Worm (Caenorhabditis elegans) whole organism, late embryonic: ENCODE data around the gene F28H7.8.
A peak's percentile ranks its signal among the peaks of the same experiment; 100 is the strongest.

Source experiments
- C08G9.2 ChIP-seq: sonication (generic microtip); optimal IDR thresholded peaks from 2 replicates; lab custom pipeline; 2016; ENCODE audit warnings: mild to moderate bottlenecking, missing genetic modification characterization, moderate library complexity, missing compliant biosample characterization
- F13H6.1 ChIP-seq: sonication (generic microtip); optimal IDR thresholded peaks from 2 replicates; lab custom pipeline; 2016; ENCODE audit warnings: missing genetic modification characterization, missing compliant biosample characterization
- K02D7.2 ChIP-seq: sonication (generic microtip); optimal IDR thresholded peaks from 2 replicates; lab custom pipeline; 2017; ENCODE audit warnings: mild to moderate bottlenecking, missing genetic modification characterization, missing compliant biosample characterization
- K09A11.1 ChIP-seq: sonication (generic microtip); optimal IDR thresholded peaks from 2 replicates; lab custom pipeline; 2017; ENCODE audit warnings: antibody characterized with exemption, mild to moderate bottlenecking, missing genetic modification characterization, missing compliant biosample characterization; ENCODE audit not compliant: insufficient read depth
- Y22D7AL.16 ChIP-seq: sonication (generic microtip); optimal IDR thresholded peaks from 2 replicates; lab custom pipeline; 2016; ENCODE audit warnings: missing genetic modification characterization, missing compliant biosample characterization
- ceh-18 ChIP-seq: sonication (generic microtip); optimal IDR thresholded peaks from 2 replicates; lab custom pipeline; 2016; ENCODE audit warnings: missing genetic modification characterization, missing compliant biosample characterization
- ceh-48 ChIP-seq: sonication (generic microtip); optimal IDR thresholded peaks from 2 replicates; lab custom pipeline; 2016; ENCODE audit warnings: missing genetic modification characterization, inconsistent platforms, missing compliant biosample characterization
- ceh-9 ChIP-seq: sonication (generic microtip); optimal IDR thresholded peaks from 2 replicates; lab custom pipeline; 2016; ENCODE audit warnings: mild to moderate bottlenecking, missing genetic modification characterization, inconsistent platforms, missing compliant biosample characterization
- che-1 ChIP-seq: sonication (generic microtip); optimal IDR thresholded peaks from 2 replicates; lab custom pipeline; 2016; ENCODE audit warnings: mild to moderate bottlenecking, missing genetic modification characterization, missing compliant biosample characterization
- dve-1 ChIP-seq: sonication (generic microtip); optimal IDR thresholded peaks from 2 replicates; lab custom pipeline; 2017; ENCODE audit warnings: antibody characterized with exemption, mild to moderate bottlenecking, missing genetic modification characterization, missing compliant biosample characterization
- elt-2 ChIP-seq: sonication (generic microtip); optimal IDR thresholded peaks from 2 replicates; lab custom pipeline; 2016; ENCODE audit warnings: missing genetic modification reagents, missing genetic modification characterization, missing compliant biosample characterization
- ets-4 ChIP-seq: sonication (generic microtip); optimal IDR thresholded peaks from 2 replicates; lab custom pipeline; 2016; ENCODE audit warnings: missing genetic modification characterization, missing compliant biosample characterization
- eyg-1 ChIP-seq: sonication (generic microtip); optimal IDR thresholded peaks from 2 replicates; lab custom pipeline; 2016; ENCODE audit warnings: missing genotype, missing genetic modification characterization, missing compliant biosample characterization
- hlh-30 ChIP-seq: sonication (generic microtip); optimal IDR thresholded peaks from 2 replicates; lab custom pipeline; 2017; ENCODE audit warnings: antibody characterized with exemption, missing genetic modification characterization, missing compliant biosample characterization; ENCODE audit not compliant: insufficient read depth
- hlh-8 ChIP-seq: sonication (generic microtip); optimal IDR thresholded peaks from 2 replicates; lab custom pipeline; 2016; ENCODE audit warnings: missing genotype, missing genetic modification characterization, missing compliant biosample characterization
- lim-6 ChIP-seq: sonication (generic microtip); optimal IDR thresholded peaks from 2 replicates; lab custom pipeline; 2016; ENCODE audit warnings: missing genetic modification characterization, missing compliant biosample characterization
- lin-11 ChIP-seq: fragments of 200-800 bp; sonication (Bioruptor generic); optimal IDR thresholded peaks from 2 replicates; lab custom pipeline; 2018; ENCODE audit warnings: mild to moderate bottlenecking, missing genetic modification characterization, missing compliant biosample characterization
- madf-2 ChIP-seq: sonication (generic microtip); optimal IDR thresholded peaks from 2 replicates; lab custom pipeline; 2017; ENCODE audit warnings: missing genetic modification characterization, missing compliant biosample characterization
- mec-3 ChIP-seq: sonication (generic microtip); optimal IDR thresholded peaks from 2 replicates; lab custom pipeline; 2016; ENCODE audit warnings: borderline replicate concordance, missing genetic modification characterization, missing compliant biosample characterization
- nhr-11 ChIP-seq: fragments of 150-350 bp; optimal IDR thresholded peaks from 2 replicates; lab custom pipeline; 2014; ENCODE audit warnings: missing biosample characterization, missing genetic modification characterization
- odd-2 ChIP-seq: sonication (generic microtip); optimal IDR thresholded peaks from 2 replicates; lab custom pipeline; 2017; ENCODE audit warnings: antibody characterized with exemption, mild to moderate bottlenecking, missing genetic modification characterization, missing compliant biosample characterization
- pat-9 ChIP-seq: fragments of 200-800 bp; sonication (Bioruptor generic); optimal IDR thresholded peaks from 2 replicates; lab custom pipeline; 2018; ENCODE audit warnings: mild to moderate bottlenecking, missing genetic modification characterization, moderate library complexity, missing compliant biosample characterization
- ref-2 ChIP-seq: sonication (generic microtip); optimal IDR thresholded peaks from 2 replicates; lab custom pipeline; 2016; ENCODE audit warnings: missing genetic modification characterization, missing compliant biosample characterization
- rnt-1 ChIP-seq: sonication (generic microtip); optimal IDR thresholded peaks from 2 replicates; lab custom pipeline; 2016; ENCODE audit warnings: missing genetic modification characterization, missing compliant biosample characterization
- sdc-2 ChIP-seq: sonication (generic microtip); optimal IDR thresholded peaks from 2 replicates; lab custom pipeline; 2016; ENCODE audit warnings: missing genotype, missing genetic modification characterization, missing compliant biosample characterization
- sox-4 ChIP-seq: sonication (generic microtip); optimal IDR thresholded peaks from 2 replicates; lab custom pipeline; 2017; ENCODE audit warnings: mild to moderate bottlenecking, missing genetic modification characterization, inconsistent platforms, missing compliant biosample characterization
- syd-9 ChIP-seq: sonication (generic microtip); optimal IDR thresholded peaks from 2 replicates; lab custom pipeline; 2016; ENCODE audit warnings: mild to moderate bottlenecking, missing genetic modification characterization, moderate library complexity, missing compliant biosample characterization
- tbx-7 ChIP-seq: sonication (generic microtip); optimal IDR thresholded peaks from 2 replicates; lab custom pipeline; 2016; ENCODE audit warnings: missing genotype, missing genetic modification characterization, missing compliant biosample characterization
- unc-42 ChIP-seq: sonication (generic microtip); optimal IDR thresholded peaks from 2 replicates; lab custom pipeline; 2016; ENCODE audit warnings: missing genotype, missing genetic modification characterization, missing compliant biosample characterization
- zip-5 ChIP-seq: sonication (generic microtip); optimal IDR thresholded peaks from 2 replicates; lab custom pipeline; 2016; ENCODE audit warnings: missing genetic modification characterization, missing compliant biosample characterization

F28H7.8 gene

ce11 chrV:10747263-10747951 lies 11.4 kb upstream of the F28H7.8 start, which contains the start of the genes selt-1.2 and F28H7.2:
Gene selt-1.2 (minus strand): TSS chrV:10747363.
Gene F28H7.2 (plus strand): TSS chrV:10747901.
- no peak for TF ChIP-seq tbx-7 (tag; lab: Kevin White, UChicago)
- no peak for TF ChIP-seq nhr-11
- TF ChIP-seq ref-2 (tag; lab: Kevin White, UChicago), result no peak

- TF ChIP-seq K09A11.1 (no peak), elt-2 (tag; lab: Kevin White, UChicago) (peak; percentile 78)
Measured at ce11 chrV:10750630-10751029, 8.1 kb upstream of the F28H7.8 start, which contains the start of gene F28H7.3. Gene F28H7.3 (minus strand): TSS chrV:10750788.

- TF ChIP-seq lin-11 (tag; lab: Kevin White, UChicago) (no peak), lim-6 (tag; lab: Kevin White, UChicago) (no peak), sox-4 (tag; lab: Kevin White, UChicago) (no peak), C08G9.2 (tag; lab: Kevin White, UChicago) (no peak), hlh-8 (tag; lab: Kevin White, UChicago) (no peak), K02D7.2 (tag; lab: Kevin White, UChicago) (no peak), pat-9 (tag; lab: Kevin White, UChicago) (no peak), ceh-18 (tag; lab: Kevin White, UChicago) (no peak), ceh-48 (no peak), dve-1 (tag; lab: Kevin White, UChicago) (no peak), che-1 (tag; lab: Kevin White, UChicago) (no peak), eyg-1 (tag; lab: Kevin White, UChicago) (no peak), rnt-1 (tag; lab: Kevin White, UChicago) (no peak), syd-9 (tag; lab: Kevin White, UChicago) (no peak), odd-2 (no peak)
Measured at ce11 chrV:10754050-10754449, 4.7 kb upstream of the F28H7.8 start, which contains the start of gene F28H7.7. Gene F28H7.7 (minus strand): TSS chrV:10754150.

- no peak for TF ChIP-seq zip-5 (tag; lab: Kevin White, UChicago)
- TF ChIP-seq odd-2, result no peak
- no peak for TF ChIP-seq ceh-18 (tag; lab: Kevin White, UChicago)
- no peak for TF ChIP-seq unc-42 (tag; lab: Kevin White, UChicago)
- TF ChIP-seq che-1 (tag; lab: Kevin White, UChicago), result no peak
Measured at ce11 chrV:10756698-10757097, 2.1 kb upstream of the F28H7.8 start, which contains the start of gene irld-6. Gene irld-6 (minus strand): TSS chrV:10756798.

- TF ChIP-seq eyg-1 (tag; lab: Kevin White, UChicago) (no peak), nhr-11 (no peak), sdc-2 (tag; lab: Kevin White, UChicago) (no peak), syd-9 (tag; lab: Kevin White, UChicago) (no peak), hlh-30 (tag; lab: Kevin White, UChicago) (no peak), sox-4 (tag; lab: Kevin White, UChicago) (no peak), madf-2 (tag; lab: Kevin White, UChicago) (no peak), ets-4 (no peak), F13H6.1 (tag; lab: Kevin White, UChicago) (no peak), Y22D7AL.16 (tag; lab: Kevin White, UChicago) (no peak), C08G9.2 (tag; lab: Kevin White, UChicago) (no peak), pat-9 (tag; lab: Kevin White, UChicago) (no peak)
- TF ChIP-seq, all 69 proteins: peak for 0
Measured at ce11 chrV:10757128-10757527, 1.6 kb upstream of the F28H7.8 start.

ce11 chrV:10760839-10761238 lies 2.1 kb downstream of the F28H7.8 start:
- TF ChIP-seq F13H6.1 (tag; lab: Kevin White, UChicago) (no peak), ceh-9 (no peak), mec-3 (no peak)
- TF ChIP-seq, all 69 proteins: peak for 0
